Fruit fly (Drosophila melanogaster) whole organism, embryonic: ENCODE measurements around the gene CG31804.
A peak's percentile ranks its signal among the peaks of the same experiment; 100 is the strongest.

ENCODE experiments used
- Atf-2 ChIP-seq: fragments of 200-800 bp; sonication (Bioruptor generic); optimal IDR thresholded peaks from 2 replicates; lab custom pipeline; 2016; ENCODE audit warnings: missing biosample characterization, missing genetic modification characterization
- Atf3 ChIP-seq: fragments of 200-800 bp; sonication (Bioruptor generic); optimal IDR thresholded peaks from 3 replicates; lab custom pipeline; 2016; ENCODE audit warnings: missing biosample characterization, missing genetic modification characterization
- Awh ChIP-seq: fragments of 200-800 bp; sonication (Bioruptor generic); IDR thresholded peaks from 2 replicates; pipeline ENCODE4, ENCODE4 v1.3.6; 2022; ENCODE audit warnings: missing biosample characterization, missing genetic modification characterization
- BtbVII ChIP-seq: fragments of 200-800 bp; sonication (Bioruptor generic); optimal IDR thresholded peaks from 3 replicates; lab custom pipeline; 2017; ENCODE audit warnings: missing biosample characterization, mild to moderate bottlenecking, missing genetic modification characterization
- CG10959 ChIP-seq: fragments of 200-800 bp; sonication (Bioruptor generic); IDR thresholded peaks from 2 replicates; pipeline ENCODE4 v1.3.6; 2022; ENCODE audit warnings: missing biosample characterization, missing genetic modification characterization
- CG12391 ChIP-seq: fragments of 200-800 bp; sonication (Bioruptor generic); optimal IDR thresholded peaks from 3 replicates; lab custom pipeline; 2018; ENCODE audit warnings: missing biosample characterization, mild to moderate bottlenecking, missing genetic modification characterization, moderate library complexity
- CG13287 ChIP-seq: fragments of 200-800 bp; sonication (Bioruptor generic); IDR thresholded peaks from 2 replicates; pipeline ENCODE4 v1.3.6; 2022; ENCODE audit warnings: missing biosample characterization, missing genetic modification characterization; ENCODE audit not compliant: partially characterized antibody
- CG14860 ChIP-seq: fragments of 200-800 bp; sonication (Bioruptor generic); IDR thresholded peaks from 3 replicates; pipeline ENCODE4 v1.3.6; 2022; ENCODE audit warnings: missing biosample characterization, missing genetic modification characterization; ENCODE audit not compliant: partially characterized antibody
- CG15696 ChIP-seq: fragments of 200-800 bp; sonication (Bioruptor generic); optimal IDR thresholded peaks from 2 replicates; lab custom pipeline; 2019; ENCODE audit warnings: missing biosample characterization, mild to moderate bottlenecking, missing genetic modification characterization, moderate library complexity
- CG18619 ChIP-seq: fragments of 200-800 bp; sonication (Bioruptor generic); optimal IDR thresholded peaks from 3 replicates; lab custom pipeline; 2017; ENCODE audit warnings: missing biosample characterization, mild to moderate bottlenecking, missing genetic modification characterization
- CG2129 ChIP-seq: fragments of 200-800 bp; sonication (Bioruptor generic); IDR thresholded peaks from 2 replicates; pipeline ENCODE4 v1.3.6; 2022; ENCODE audit warnings: missing biosample characterization, missing genetic modification characterization; ENCODE audit not compliant: partially characterized antibody
- CG2889 ChIP-seq: fragments of 200-800 bp; sonication (Bioruptor generic); IDR thresholded peaks from 3 replicates; pipeline ENCODE4 v1.3.6; 2022; ENCODE audit warnings: missing biosample characterization, missing genetic modification characterization
- CG3281 ChIP-seq: fragments of 200-800 bp; sonication (Bioruptor generic); optimal IDR thresholded peaks from 3 replicates; lab custom pipeline; 2017; ENCODE audit warnings: missing biosample characterization, mild to moderate bottlenecking, missing genetic modification characterization
- CG4820 ChIP-seq: fragments of 200-800 bp; sonication (Bioruptor generic); optimal IDR thresholded peaks from 3 replicates; lab custom pipeline; 2016; ENCODE audit warnings: missing biosample characterization, missing genetic modification characterization
- CG7963 ChIP-seq: fragments of 200-800 bp; sonication (Bioruptor generic); IDR thresholded peaks from 3 replicates; pipeline ENCODE4 v1.3.6; 2022; ENCODE audit warnings: missing biosample characterization, missing genetic modification characterization; ENCODE audit not compliant: partially characterized antibody
- Ets65A ChIP-seq: fragments of 200-800 bp; sonication (Bioruptor generic); peaks from one replicate; lab custom pipeline; 2016; ENCODE audit warnings: missing biosample characterization, missing genetic modification characterization
- HHEX ChIP-seq: fragments of 200-800 bp; sonication (Bioruptor generic); optimal IDR thresholded peaks from 3 replicates; lab custom pipeline; 2017; ENCODE audit warnings: missing biosample characterization, mild to moderate bottlenecking, missing genetic modification characterization, missing genetic modification reagents
- HLHmδ ChIP-seq: fragments of 200-800 bp; sonication (Bioruptor generic); optimal IDR thresholded peaks from 2 replicates; lab custom pipeline; 2018; ENCODE audit warnings: missing biosample characterization, mild to moderate bottlenecking, missing genetic modification characterization, moderate library complexity
- Hey ChIP-seq: fragments of 200-800 bp; sonication (Bioruptor generic); optimal IDR thresholded peaks from 3 replicates; lab custom pipeline; 2018; ENCODE audit warnings: missing biosample characterization, mild to moderate bottlenecking, missing genetic modification characterization
- Hr3 ChIP-seq: fragments of 200-800 bp; sonication (Bioruptor generic); optimal IDR thresholded peaks from 3 replicates; lab custom pipeline; 2016; ENCODE audit warnings: missing biosample characterization, missing genetic modification characterization
- Hr78 ChIP-seq, 2 experiments: fragments of 200-800 bp in 1 of 2; fragments of >200 bp in 1 of 2; sonication (Bioruptor generic) in 1 of 2; optimal IDR thresholded peaks; 2 replicates each; lab custom pipeline; 2017 to 2019; ENCODE audit warnings: missing biosample characterization in 2 of 2, missing genetic modification characterization in 2 of 2, mild to moderate bottlenecking in 1 of 2, moderate library complexity in 1 of 2
- Poxn ChIP-seq: fragments of 200-800 bp; sonication (Bioruptor generic); IDR thresholded peaks from 2 replicates; pipeline ENCODE4 v1.3.6; 2022; ENCODE audit warnings: missing biosample characterization, missing genetic modification characterization
- Rfx ChIP-seq: fragments of 200-800 bp; sonication (Bioruptor generic); IDR thresholded peaks from 2 replicates; pipeline ENCODE4 v1.3.6; 2022; ENCODE audit warnings: missing biosample characterization, missing genetic modification characterization
- Sox102F ChIP-seq: fragments of 200-800 bp; sonication (Bioruptor generic); optimal IDR thresholded peaks from 2 replicates; lab custom pipeline; 2018; ENCODE audit warnings: missing biosample characterization, mild to moderate bottlenecking, missing genetic modification characterization, moderate library complexity
- TFAM ChIP-seq: fragments of 200-800 bp; sonication (Bioruptor generic); optimal IDR thresholded peaks from 2 replicates; lab custom pipeline; 2017; ENCODE audit warnings: missing biosample characterization, missing genetic modification characterization, inconsistent platforms
- aop ChIP-seq: fragments of 200-800 bp; sonication (Bioruptor generic); IDR thresholded peaks from 2 replicates; pipeline ENCODE4 v1.3.6; 2022; ENCODE audit warnings: missing biosample characterization, missing genetic modification characterization
- bcd ChIP-seq: fragments of 200-800 bp; sonication (Bioruptor generic); optimal IDR thresholded peaks from 2 replicates; lab custom pipeline; 2017; ENCODE audit warnings: missing biosample characterization, mild to moderate bottlenecking, missing genetic modification characterization
- ci ChIP-seq: fragments of 200-800 bp; sonication (Bioruptor generic); IDR thresholded peaks from 3 replicates; pipeline ENCODE4 v1.3.6; 2022; ENCODE audit warnings: missing biosample characterization, missing genetic modification characterization
- da ChIP-seq: fragments of 200-800 bp; sonication (Bioruptor generic); optimal IDR thresholded peaks from 2 replicates; lab custom pipeline; 2016; ENCODE audit warnings: missing biosample characterization, missing genetic modification characterization
- dmrt99B ChIP-seq: fragments of 200-800 bp; sonication (Bioruptor generic); optimal IDR thresholded peaks from 2 replicates; lab custom pipeline; 2018; ENCODE audit warnings: missing biosample characterization, mild to moderate bottlenecking, missing genetic modification characterization, moderate library complexity
- eyg ChIP-seq: fragments of 200-800 bp; sonication (Bioruptor generic); optimal IDR thresholded peaks from 3 replicates; lab custom pipeline; 2016; ENCODE audit warnings: missing biosample characterization, missing genetic modification characterization
- gcm ChIP-seq: fragments of 200-800 bp; sonication (Bioruptor generic); optimal IDR thresholded peaks from 2 replicates; lab custom pipeline; 2019; ENCODE audit warnings: missing biosample characterization, mild to moderate bottlenecking, missing genetic modification characterization, moderate library complexity
- jumu ChIP-seq: fragments of 200-800 bp; sonication (Bioruptor generic); optimal IDR thresholded peaks from 3 replicates; lab custom pipeline; 2016; ENCODE audit warnings: missing biosample characterization, missing genetic modification characterization
- kah ChIP-seq: fragments of 200-800 bp; sonication (Bioruptor generic); optimal IDR thresholded peaks from 2 replicates; lab custom pipeline; 2018; ENCODE audit warnings: missing biosample characterization, mild to moderate bottlenecking, missing genetic modification characterization
- luna ChIP-seq: fragments of 200-800 bp; sonication (Bioruptor generic); optimal IDR thresholded peaks from 2 replicates; lab custom pipeline; 2016; ENCODE audit warnings: missing biosample characterization, missing genetic modification characterization
- mam ChIP-seq: fragments of 200-800 bp; sonication (Bioruptor generic); optimal IDR thresholded peaks from 3 replicates; lab custom pipeline; 2016; ENCODE audit warnings: missing biosample characterization, missing genetic modification characterization
- pros ChIP-seq: fragments of 200-800 bp; sonication (Bioruptor generic); optimal IDR thresholded peaks from 3 replicates; lab custom pipeline; 2019; ENCODE audit warnings: missing biosample characterization, mild to moderate bottlenecking, missing genetic modification characterization, moderate library complexity
- repo ChIP-seq: fragments of 200-800 bp; sonication (Bioruptor generic); optimal IDR thresholded peaks from 2 replicates; lab custom pipeline; 2016; ENCODE audit warnings: missing biosample characterization, missing genetic modification characterization
- sens ChIP-seq: fragments of 200-800 bp; sonication (Bioruptor generic); peaks from one replicate; lab custom pipeline; 2016; ENCODE audit warnings: missing biosample characterization, missing genetic modification characterization
- sim ChIP-seq: fragments of 200-800 bp; sonication (Bioruptor generic); IDR thresholded peaks from 2 replicates; pipeline ENCODE4 v1.3.6; 2022; ENCODE audit warnings: missing biosample characterization, missing genetic modification characterization
- tio ChIP-seq: fragments of 200-800 bp; sonication (Bioruptor generic); optimal IDR thresholded peaks from 2 replicates; lab custom pipeline; 2017; ENCODE audit warnings: missing biosample characterization, missing genetic modification characterization, inconsistent platforms
- twi ChIP-seq: fragments of 200-800 bp; optimal IDR thresholded peaks from 2 replicates; lab custom pipeline; 2019; ENCODE audit warnings: missing biosample characterization, mild to moderate bottlenecking, missing genetic modification characterization, moderate library complexity
- zen ChIP-seq: fragments of 200-800 bp; sonication (Bioruptor generic); optimal IDR thresholded peaks from 3 replicates; lab custom pipeline; 2018; ENCODE audit warnings: missing biosample characterization, mild to moderate bottlenecking, missing genetic modification characterization, moderate library complexity

Gene CG31804

DNA sequence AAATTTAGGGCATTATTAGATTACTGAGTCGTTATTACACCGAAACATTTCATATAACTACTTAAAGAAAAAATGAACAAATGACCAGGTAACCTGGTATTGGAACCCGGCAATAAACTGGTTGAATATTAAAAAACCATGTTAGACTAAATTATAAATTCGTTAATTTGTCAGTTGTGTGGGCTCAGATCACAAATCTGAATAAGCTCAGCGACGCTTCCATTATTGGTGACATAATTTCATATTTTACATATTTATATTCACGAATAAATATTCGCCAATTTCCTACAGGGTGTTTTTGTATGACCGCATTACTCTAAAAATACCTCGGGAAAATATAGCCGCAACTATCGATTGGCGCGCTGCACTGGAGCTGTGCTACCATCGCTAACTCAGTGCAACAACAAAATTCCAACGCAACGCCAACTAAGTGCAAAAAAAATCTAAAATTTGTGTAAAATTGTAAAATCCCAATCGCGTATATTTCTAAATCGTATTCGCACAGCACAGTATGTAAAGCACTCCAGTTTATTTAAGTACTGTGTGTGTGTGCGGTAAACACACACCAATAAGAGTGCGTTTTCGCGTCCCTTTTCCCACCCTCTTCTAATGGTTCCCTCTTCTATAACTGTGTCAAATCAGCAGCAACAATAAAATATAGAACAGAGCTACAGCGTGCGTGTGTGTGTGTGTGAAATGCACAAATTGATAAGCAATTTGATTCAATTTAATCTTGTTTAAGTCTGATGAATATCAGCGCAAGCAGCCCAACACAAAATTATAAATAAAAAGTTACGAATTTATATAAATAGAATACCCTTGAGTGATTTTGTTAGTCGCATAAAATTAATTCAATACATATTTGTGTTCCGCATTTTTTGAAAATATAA, 21.3 kb downstream of the CG31804 start, which contains the start of gene CLIP-190 (continued):
- no peak for TF ChIP-seq da
- TF ChIP-seq sens, result peak; percentile 63
- no peak for TF ChIP-seq Atf3 (GFP tag; lab: Kevin White, UChicago)
- no peak for TF ChIP-seq Awh
- no peak for TF ChIP-seq bcd (GFP tag; lab: Kevin White, UChicago)
- TF ChIP-seq jumu, result peak; percentile 3
- no peak for TF ChIP-seq Atf-2
- TF ChIP-seq CG2889, result no peak
- no peak for TF ChIP-seq CG12391 (tag; lab: Kevin White, UChicago)
- TF ChIP-seq HLHmδ (GFP tag; lab: Kevin White, UChicago), result no peak
- no peak for TF ChIP-seq repo (GFP tag; lab: Kevin White, UChicago)
- no peak for TF ChIP-seq BtbVII
- TF ChIP-seq Hey (tag; lab: Kevin White, UChicago), result no peak
- TF ChIP-seq sim (GFP tag; lab: Robert Waterston, UW), result no peak
- TF ChIP-seq Rfx, result peak; percentile 66
- TF ChIP-seq eyg (GFP tag; lab: Kevin White, UChicago), result no peak
- TF ChIP-seq CG15696 (tag; lab: Kevin White, UChicago), result no peak
- TF ChIP-seq CG4820 (GFP tag; lab: Kevin White, UChicago), result no peak
- TF ChIP-seq tio (GFP tag; lab: Kevin White, UChicago), result no peak
- no peak for TF ChIP-seq luna (GFP tag; lab: Kevin White, UChicago)
- no peak for TF ChIP-seq CG10959 (GFP tag; lab: Robert Waterston, UW)
- no peak for TF ChIP-seq twi (tag; lab: Kevin White, UChicago)
- no peak for TF ChIP-seq Sox102F (GFP tag; lab: Kevin White, UChicago)
- TF ChIP-seq Poxn (GFP tag; lab: Robert Waterston, UW), result no peak
- no peak for TF ChIP-seq Ets65A (GFP tag; lab: Kevin White, UChicago)
- peak; percentile 72; the same call in 2 of the 3 replicates for TF ChIP-seq CG7963 (GFP tag; lab: Robert Waterston, UW)
- peak; percentile 70 for TF ChIP-seq CG13287
- TF ChIP-seq gcm (GFP tag; lab: Kevin White, UChicago), result no peak
- no peak for TF ChIP-seq kah (GFP tag; lab: Kevin White, UChicago)
- no peak for TF ChIP-seq aop (GFP tag; lab: Robert Waterston, UW)
- TF ChIP-seq ci (GFP tag; lab: Robert Waterston, UW), result no peak; the same call in 2 of the 3 replicates
- TF ChIP-seq CG2129 (GFP tag; lab: Robert Waterston, UW), result no peak
- TF ChIP-seq pros (GFP tag; lab: Kevin White, UChicago), result no peak
- TF ChIP-seq TFAM, result no peak
- TF ChIP-seq Hr78 (GFP tag; optimal IDR thresholded peaks at IDR 0.05; lab: Kevin White, UChicago), result no peak
- TF ChIP-seq dmrt99B, result no peak
- TF ChIP-seq Hr3, result no peak
- TF ChIP-seq CG14860 (GFP tag; lab: Robert Waterston, UW), result peak; percentile 24; the same call in 2 of the 3 replicates
- TF ChIP-seq zen (tag; lab: Kevin White, UChicago), result no peak
- TF ChIP-seq CG3281 (GFP tag; lab: Kevin White, UChicago), result no peak
- TF ChIP-seq mam (GFP tag; lab: Kevin White, UChicago), result peak; percentile 28
- no peak for TF ChIP-seq HHEX (GFP tag; lab: Kevin White, UChicago)
- no peak for TF ChIP-seq CG18619 (GFP tag; lab: Kevin White, UChicago)
